Fruit fly (Drosophila melanogaster): Measurements from ENCODE around the gene CG6324.

The CG6324 gene

dm6 chrX:15511399-15511798 lies 35.5 kb downstream of the CG6324 start (continued):
- peak; percentile 26 for TF ChIP-seq acj6 (GFP tag; optimal IDR thresholded peaks at IDR 0.05)
- peak; percentile 42 for TF ChIP-seq CG31627 (GFP tag; optimal IDR thresholded peaks at IDR 0.05)
- TF ChIP-seq CG4318 (GFP tag; optimal IDR thresholded peaks at IDR 0.05): no peak
- TF ChIP-seq Ets21C (GFP tag; optimal IDR thresholded peaks at IDR 0.05): peak; percentile 29
- TF ChIP-seq CG6808 (GFP tag; optimal IDR thresholded peaks at IDR 0.05): no peak
- peak; percentile 32 for TF ChIP-seq CG6792 (GFP tag; optimal IDR thresholded peaks at IDR 0.05)
- TF ChIP-seq Sox15 (GFP tag; optimal IDR thresholded peaks at IDR 0.05): no peak
- no peak for TF ChIP-seq achi (GFP tag; optimal IDR thresholded peaks at IDR 0.05)
- no peak for TF ChIP-seq CG8319 (GFP tag; optimal IDR thresholded peaks at IDR 0.05)
- TF ChIP-seq eg (GFP tag; IDR thresholded peaks at IDR 0.05): 0 out of 3 replicates have a peak, but pooled peaks have one; percentile 44
- peak; percentile 38 for TF ChIP-seq cyc (GFP tag; optimal IDR thresholded peaks at IDR 0.05)
- no peak for TF ChIP-seq CG11294 (GFP tag; IDR thresholded peaks at IDR 0.05)
- no peak for TF ChIP-seq CG3919 (GFP tag; optimal IDR thresholded peaks at IDR 0.05)
- TF ChIP-seq Eip93F (GFP tag; optimal IDR thresholded peaks at IDR 0.05): no peak
- TF ChIP-seq Eip75B (GFP tag; optimal IDR thresholded peaks at IDR 0.05): no peak
- peak; percentile 60 for TF ChIP-seq lz (GFP tag; optimal IDR thresholded peaks at IDR 0.05)
- TF ChIP-seq CG7368 (GFP tag; optimal IDR thresholded peaks at IDR 0.05): no peak
- no peak for TF ChIP-seq Hr4 (GFP tag; optimal IDR thresholded peaks at IDR 0.05)
- TF ChIP-seq fd59A (GFP tag; optimal IDR thresholded peaks at IDR 0.05): no peak
- TF ChIP-seq CG32006 (GFP tag; optimal IDR thresholded peaks at IDR 0.05): no peak
- no peak for TF ChIP-seq Gug (GFP tag; IDR thresholded peaks at IDR 0.05)
- TF ChIP-seq esn (GFP tag; optimal IDR thresholded peaks at IDR 0.05): peak; percentile 70
- TF ChIP-seq topi (GFP tag; optimal IDR thresholded peaks at IDR 0.05): peak; percentile 58
- peak; percentile 82 for TF ChIP-seq svp (GFP tag)
- TF ChIP-seq CG6276 (GFP tag; optimal IDR thresholded peaks at IDR 0.05): no peak
- TF ChIP-seq ss (GFP tag; optimal IDR thresholded peaks at IDR 0.05): no peak
- no peak for TF ChIP-seq Ets96B (tag; optimal IDR thresholded peaks at IDR 0.05)
- no peak for TF ChIP-seq CG10631 (GFP tag; optimal IDR thresholded peaks at IDR 0.05)
- TF ChIP-seq fd85E (GFP tag; optimal IDR thresholded peaks at IDR 0.05): no peak
- peak; percentile 30 for TF ChIP-seq CG8632 (GFP tag; optimal IDR thresholded peaks at IDR 0.05)
- no peak for TF ChIP-seq CG9139 (GFP tag; optimal IDR thresholded peaks at IDR 0.05)

DNA sequence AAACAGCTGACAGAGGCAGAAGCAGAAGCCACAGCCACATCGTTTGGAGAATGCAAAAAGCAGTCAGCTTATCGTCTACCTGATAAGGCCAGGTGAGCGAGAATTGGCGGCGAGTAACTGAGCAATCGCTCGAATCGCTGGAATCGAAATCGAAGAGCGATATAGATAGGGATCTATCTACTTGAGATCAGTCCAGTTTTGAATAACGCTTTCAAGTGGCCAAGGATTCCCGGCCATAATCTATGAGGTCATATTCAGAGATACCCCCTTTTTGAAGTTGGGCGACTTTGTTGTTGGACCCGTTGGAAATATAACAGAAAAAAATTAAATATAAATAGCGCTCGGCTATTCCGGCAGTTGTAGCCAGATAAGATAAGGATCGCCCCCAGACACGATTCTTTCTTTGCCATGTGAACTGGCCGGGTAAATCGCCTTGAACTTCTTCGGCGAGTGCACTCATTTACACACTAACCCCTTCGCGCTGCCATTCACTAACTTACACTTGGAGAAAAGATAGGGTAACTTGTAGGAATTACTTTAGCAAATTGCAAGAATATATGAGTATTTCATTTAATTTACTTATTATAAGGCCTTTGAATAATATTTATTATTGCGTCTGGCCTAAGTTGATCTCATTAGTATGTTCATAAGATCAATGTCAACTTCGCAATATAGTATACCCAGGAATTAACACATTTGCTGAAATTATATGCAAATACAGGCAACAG lies 46.7 kb downstream of the CG6324 start:
- TF ChIP-seq CG8319 (GFP tag; optimal IDR thresholded peaks at IDR 0.05) (no peak), CG11762 (GFP tag; optimal IDR thresholded peaks at IDR 0.05; ENCODE audit: insufficient read depth) (no peak), acj6 (GFP tag; optimal IDR thresholded peaks at IDR 0.05) (no peak), CG3032 (tag; optimal IDR thresholded peaks at IDR 0.05) (no peak), CG6854 (GFP tag; optimal IDR thresholded peaks at IDR 0.05) (no peak), CG6792 (GFP tag; optimal IDR thresholded peaks at IDR 0.05) (peak; percentile 7), Ets21C (GFP tag; optimal IDR thresholded peaks at IDR 0.05) (no peak), fd59A (GFP tag; optimal IDR thresholded peaks at IDR 0.05) (no peak), fkh (GFP tag; optimal IDR thresholded peaks at IDR 0.05) (no peak), net (GFP tag; optimal IDR thresholded peaks at IDR 0.05) (no peak), Lpt (GFP tag; optimal IDR thresholded peaks at IDR 0.05) (no peak), ss (GFP tag; optimal IDR thresholded peaks at IDR 0.05) (no peak), CG31627 (GFP tag; optimal IDR thresholded peaks at IDR 0.05) (no peak), CG15336 (GFP tag; IDR thresholded peaks at IDR 0.05) (no peak), CG10631 (GFP tag; optimal IDR thresholded peaks at IDR 0.05) (no peak), vri (GFP tag; optimal IDR thresholded peaks at IDR 0.05) (peak; percentile 56), achi (GFP tag; optimal IDR thresholded peaks at IDR 0.05) (no peak), CG10669 (GFP tag; optimal IDR thresholded peaks at IDR 0.05) (peak; percentile 22), CG8632 (GFP tag; optimal IDR thresholded peaks at IDR 0.05) (no peak), Eip75B (GFP tag; optimal IDR thresholded peaks at IDR 0.05) (no peak), dac (GFP tag; optimal IDR thresholded peaks at IDR 0.05) (no peak), CG1621 (tag; optimal IDR thresholded peaks at IDR 0.05) (no peak), spab (GFP tag; optimal IDR thresholded peaks at IDR 0.05) (no peak), svp (GFP tag) (peak; percentile 73), lz (GFP tag; optimal IDR thresholded peaks at IDR 0.05) (peak; percentile 6), Eip78C (GFP tag) (peak; percentile 52), salr (GFP tag; optimal IDR thresholded peaks at IDR 0.05) (no peak), CG3919 (GFP tag; optimal IDR thresholded peaks at IDR 0.05) (no peak), pdm3 (GFP tag; optimal IDR thresholded peaks at IDR 0.05) (no peak), CG8119 (GFP tag; IDR thresholded peaks at IDR 0.05) (no peak), topi (GFP tag; optimal IDR thresholded peaks at IDR 0.05) (no peak), Hr4 (GFP tag; optimal IDR thresholded peaks at IDR 0.05) (no peak), CG16779 (tag; optimal IDR thresholded peaks at IDR 0.05) (no peak), CG7368 (GFP tag; optimal IDR thresholded peaks at IDR 0.05) (no peak)

All from whole organism, prepupa.